Fruit fly (Drosophila melanogaster) whole organism, embryonic: ENCODE measurements around the gene CG9107.

ENCODE experiments used
- Adf1 ChIP-seq: fragments of 200-800 bp; sonication (Bioruptor generic); IDR thresholded peaks from 2 replicates; pipeline ENCODE4 v1.3.6; 2022; ENCODE audit warnings: missing biosample characterization, missing genetic modification characterization
- CG3163 ChIP-seq: fragments of 200-800 bp; sonication (Bioruptor generic); optimal IDR thresholded peaks from 3 replicates; lab custom pipeline; 2016; ENCODE audit warnings: missing biosample characterization, missing genetic modification characterization
- CG3838 ChIP-seq: fragments of 200-800 bp; sonication (Bioruptor generic); optimal IDR thresholded peaks from 3 replicates; lab custom pipeline; 2016; ENCODE audit warnings: missing biosample characterization, missing genetic modification characterization
- CG42726 ChIP-seq: fragments of 200-800 bp; sonication (Bioruptor generic); IDR thresholded peaks from 2 replicates; pipeline ENCODE4 v1.3.6; 2022; ENCODE audit warnings: missing biosample characterization, missing genetic modification characterization; ENCODE audit not compliant: partially characterized antibody
- CG5953 ChIP-seq: fragments of 200-800 bp; sonication (Bioruptor generic); IDR thresholded peaks from 2 replicates; pipeline ENCODE4 v1.3.6; 2022; ENCODE audit warnings: missing biosample characterization, missing genetic modification characterization
- CG8478 ChIP-seq: fragments of >200 bp; optimal IDR thresholded peaks from 2 replicates; lab custom pipeline; 2018
- D19A ChIP-seq: fragments of 200-800 bp; optimal IDR thresholded peaks from 3 replicates; lab custom pipeline; 2019; ENCODE audit warnings: missing biosample characterization, mild to moderate bottlenecking, missing genetic modification characterization, moderate library complexity
- Drgx ChIP-seq: fragments of 200-800 bp; sonication (Bioruptor generic); IDR thresholded peaks from 2 replicates; pipeline ENCODE4 v1.3.6; 2022; ENCODE audit warnings: missing biosample characterization, missing genetic modification characterization
- E2f1 ChIP-seq: fragments of 200-800 bp; sonication (Bioruptor generic); IDR thresholded peaks from 2 replicates; pipeline ENCODE4 v1.3.6; 2022; ENCODE audit warnings: missing biosample characterization, missing genetic modification characterization
- ERR ChIP-seq: fragments of 200-800 bp; sonication (Bioruptor generic); optimal IDR thresholded peaks from 2 replicates; lab custom pipeline; 2016; ENCODE audit warnings: missing biosample characterization, missing genetic modification characterization
- Fer2 ChIP-seq: fragments of 200-800 bp; sonication (Bioruptor generic); optimal IDR thresholded peaks from 2 replicates; lab custom pipeline; 2018; ENCODE audit warnings: missing biosample characterization, mild to moderate bottlenecking, missing genetic modification characterization, moderate library complexity
- GATAe ChIP-seq: fragments of 200-800 bp; sonication (Bioruptor generic); conservative IDR thresholded peaks from 2 replicates; pipeline ENCODE4 v1.3.6; 2022; ENCODE audit warnings: missing biosample characterization, missing genetic modification characterization
- HHEX ChIP-seq: fragments of 200-800 bp; sonication (Bioruptor generic); optimal IDR thresholded peaks from 3 replicates; lab custom pipeline; 2017; ENCODE audit warnings: missing biosample characterization, mild to moderate bottlenecking, missing genetic modification characterization, missing genetic modification reagents
- Jarid2 ChIP-seq: fragments of 200-800 bp; sonication (Bioruptor generic); optimal IDR thresholded peaks from 3 replicates; lab custom pipeline; 2017; ENCODE audit warnings: mild to moderate bottlenecking, missing biosample characterization, missing genetic modification reagents, missing genetic modification characterization
- Mad ChIP-seq: fragments of 200-800 bp; sonication (Bioruptor generic); optimal IDR thresholded peaks from 2 replicates; lab custom pipeline; 2016; ENCODE audit warnings: missing biosample characterization, missing genetic modification characterization
- Med ChIP-seq: fragments of 200-800 bp; sonication (Bioruptor generic); peaks from one replicate; lab custom pipeline; 2016; ENCODE audit warnings: missing biosample characterization, missing genetic modification characterization, mild to moderate bottlenecking, inconsistent platforms, moderate library complexity
- Myb ChIP-seq: fragments of 200-800 bp; sonication (Bioruptor generic); optimal IDR thresholded peaks from 2 replicates; lab custom pipeline; 2016; ENCODE audit warnings: missing biosample characterization, missing genetic modification characterization
- Neu2 ChIP-seq: fragments of 200-800 bp; sonication (Bioruptor generic); optimal IDR thresholded peaks from 3 replicates; lab custom pipeline; 2016; ENCODE audit warnings: missing biosample characterization, missing genetic modification characterization, borderline replicate concordance
- Nf-YB ChIP-seq: fragments of 200-800 bp; sonication (Bioruptor generic); optimal IDR thresholded peaks from 3 replicates; lab custom pipeline; 2019; ENCODE audit warnings: missing biosample characterization, mild to moderate bottlenecking, missing genetic modification characterization, moderate library complexity
- NfI ChIP-seq: fragments of 200-800 bp; sonication (Bioruptor generic); optimal IDR thresholded peaks from 3 replicates; lab custom pipeline; 2018; ENCODE audit warnings: missing biosample characterization, mild to moderate bottlenecking, missing genetic modification characterization, moderate library complexity
- ab ChIP-seq: fragments of 200-800 bp; sonication (Bioruptor generic); optimal IDR thresholded peaks from 2 replicates; lab custom pipeline; 2016; ENCODE audit warnings: missing biosample characterization, missing genetic modification characterization
- az2 ChIP-seq: fragments of 200-800 bp; sonication (Bioruptor generic); optimal IDR thresholded peaks from 3 replicates; lab custom pipeline; 2016; ENCODE audit warnings: missing biosample characterization, missing genetic modification characterization
- corto ChIP-seq: fragments of 200-800 bp; sonication (Bioruptor generic); optimal IDR thresholded peaks from 2 replicates; lab custom pipeline; 2016; ENCODE audit warnings: missing biosample characterization, mild to moderate bottlenecking, missing genetic modification characterization, moderate library complexity
- dimm ChIP-seq: fragments of 200-800 bp; sonication (Bioruptor generic); IDR thresholded peaks from 2 replicates; pipeline ENCODE4 v1.3.6; 2022; ENCODE audit warnings: missing biosample characterization, missing genetic modification characterization
- ewg ChIP-seq: fragments of 200-800 bp; sonication (Bioruptor generic); optimal IDR thresholded peaks from 3 replicates; lab custom pipeline; 2017; ENCODE audit warnings: mild to moderate bottlenecking, missing biosample characterization, missing genetic modification reagents, missing genetic modification characterization
- jing ChIP-seq: fragments of 200-800 bp; sonication (Bioruptor generic); optimal IDR thresholded peaks from 2 replicates; lab custom pipeline; 2018; ENCODE audit warnings: missing biosample characterization, mild to moderate bottlenecking, missing genetic modification characterization
- lab ChIP-seq: fragments of 200-800 bp; sonication (Bioruptor generic); optimal IDR thresholded peaks from 3 replicates; lab custom pipeline; 2017; ENCODE audit warnings: missing biosample characterization, missing genetic modification characterization, mild to moderate bottlenecking, moderate library complexity, missing genetic modification reagents
- lilli ChIP-seq: fragments of 200-800 bp; sonication (Bioruptor generic); optimal IDR thresholded peaks from 3 replicates; lab custom pipeline; 2016; ENCODE audit warnings: missing biosample characterization, missing genetic modification characterization
- lov ChIP-seq, 2 experiments: fragments of 200-800 bp in 1 of 2; fragments of >200 bp in 1 of 2; sonication (Bioruptor generic) in 1 of 2; IDR thresholded peaks in 1 of 2; optimal IDR thresholded peaks in 1 of 2; 2 replicates in 1 of 2; 3 replicates in 1 of 2; pipeline versions ENCODE4 v1.3.6 to Lab custom; 2017 to 2022; ENCODE audit warnings: missing biosample characterization in 1 of 2, missing genetic modification characterization in 1 of 2
- prd ChIP-seq, 3 experiments: fragments of >200 bp in 2 of 3; fragments of 200-800 bp in 1 of 3; sonication (Bioruptor generic) in 1 of 3; optimal IDR thresholded peaks in 2 of 3; IDR thresholded peaks in 1 of 3; 2 replicates in 2 of 3; 3 replicates in 1 of 3; pipeline versions ENCODE4 v1.3.6 to Lab custom; 2017 to 2022; ENCODE audit warnings: missing biosample characterization in 1 of 3, missing genetic modification characterization in 1 of 3
- psq ChIP-seq: fragments of 200-800 bp; sonication (Bioruptor generic); optimal IDR thresholded peaks from 2 replicates; lab custom pipeline; 2017; ENCODE audit warnings: missing biosample characterization, missing genetic modification characterization
- rib ChIP-seq: fragments of 200-800 bp; sonication (Bioruptor generic); IDR thresholded peaks from 2 replicates; pipeline ENCODE4 v1.3.6; 2022; ENCODE audit warnings: missing biosample characterization, missing genetic modification characterization
- row ChIP-seq: fragments of 200-800 bp; sonication (Bioruptor generic); IDR thresholded peaks from 3 replicates; pipeline ENCODE4 v1.3.6; 2022; ENCODE audit warnings: missing biosample characterization, missing genetic modification characterization
- salm ChIP-seq: fragments of 200-800 bp; sonication (Bioruptor generic); optimal IDR thresholded peaks from 2 replicates; lab custom pipeline; 2018; ENCODE audit warnings: missing biosample characterization, mild to moderate bottlenecking, missing genetic modification characterization
- scrt ChIP-seq: fragments of 200-800 bp; sonication (Bioruptor generic); optimal IDR thresholded peaks from 2 replicates; lab custom pipeline; 2018; ENCODE audit warnings: missing biosample characterization, mild to moderate bottlenecking, missing genetic modification characterization, moderate library complexity
- sens ChIP-seq: fragments of 200-800 bp; sonication (Bioruptor generic); peaks from one replicate; lab custom pipeline; 2016; ENCODE audit warnings: missing biosample characterization, missing genetic modification characterization
- vvl ChIP-seq: fragments of 200-800 bp; sonication (Bioruptor generic); IDR thresholded peaks from 2 replicates; pipeline ENCODE4 v1.3.6; 2022; ENCODE audit warnings: missing biosample characterization, missing genetic modification characterization
- wek ChIP-seq: fragments of 200-800 bp; sonication (Bioruptor generic); optimal IDR thresholded peaks from 3 replicates; lab custom pipeline; 2018; ENCODE audit warnings: missing biosample characterization, mild to moderate bottlenecking, missing genetic modification characterization, moderate library complexity

Gene CG9107

DNA sequence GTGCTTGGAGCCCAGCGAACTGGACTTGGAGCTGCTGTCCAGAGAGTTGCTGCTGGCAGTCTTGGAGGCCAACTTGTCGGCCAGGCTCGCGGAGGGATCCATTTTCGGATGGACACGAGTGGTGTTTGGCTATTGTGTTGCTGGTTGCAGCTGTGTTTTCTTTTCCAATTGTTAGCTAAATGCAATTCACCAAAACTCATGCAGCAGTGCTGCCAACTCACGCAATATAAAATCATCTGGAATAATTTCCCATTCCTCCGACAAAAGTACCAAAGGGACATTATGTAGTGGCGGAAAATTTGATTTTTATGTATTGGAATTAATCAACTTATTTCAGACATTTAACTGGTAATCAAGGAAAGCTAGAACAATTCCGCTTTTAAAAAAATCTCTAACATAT, 12.4 kb upstream of the CG9107 start, which contains the start of gene mtm (continued):
- TF ChIP-seq Fer2 (no peak), Myb (GFP tag; lab: Kevin White, UChicago) (no peak), psq (no peak), ab (GFP tag; lab: Kevin White, UChicago) (no peak), CG3163 (GFP tag; lab: Kevin White, UChicago) (no peak), dimm (GFP tag; lab: Robert Waterston, UW) (no peak), CG8478 (lab: Kevin White, UChicago) (no peak), ERR (GFP tag; lab: Kevin White, UChicago) (no peak), salm (tag; lab: Kevin White, UChicago) (no peak), rib (no peak)

DNA sequence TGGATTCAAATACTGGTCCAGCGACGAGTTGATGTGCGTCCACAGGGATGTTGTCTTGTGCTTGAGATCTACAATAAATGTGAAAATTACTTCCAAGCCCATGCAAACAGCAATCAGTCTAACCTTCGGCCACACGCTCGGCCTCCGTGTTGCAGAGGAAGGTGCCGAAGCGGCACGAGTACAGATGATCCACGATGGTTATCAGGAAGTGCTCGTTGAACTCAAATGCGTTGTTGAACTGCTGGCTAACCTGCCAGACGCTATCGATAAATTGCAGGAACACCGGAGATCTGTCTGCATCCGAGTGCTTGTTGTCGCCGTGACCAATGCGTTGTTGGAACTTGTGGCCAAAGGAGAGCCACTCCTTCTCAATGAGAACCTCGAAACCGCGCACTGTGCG, 10.8 kb upstream of the CG9107 start:
- TF ChIP-seq NfI (no peak), E2f1 (GFP tag; lab: Robert Waterston, UW) (no peak), vvl (no peak), Mad (GFP tag; lab: Kevin White, UChicago) (no peak), GATAe (GFP tag; lab: Robert Waterston, UW) (no peak), CG5953 (no peak), Adf1 (no peak)

DNA sequence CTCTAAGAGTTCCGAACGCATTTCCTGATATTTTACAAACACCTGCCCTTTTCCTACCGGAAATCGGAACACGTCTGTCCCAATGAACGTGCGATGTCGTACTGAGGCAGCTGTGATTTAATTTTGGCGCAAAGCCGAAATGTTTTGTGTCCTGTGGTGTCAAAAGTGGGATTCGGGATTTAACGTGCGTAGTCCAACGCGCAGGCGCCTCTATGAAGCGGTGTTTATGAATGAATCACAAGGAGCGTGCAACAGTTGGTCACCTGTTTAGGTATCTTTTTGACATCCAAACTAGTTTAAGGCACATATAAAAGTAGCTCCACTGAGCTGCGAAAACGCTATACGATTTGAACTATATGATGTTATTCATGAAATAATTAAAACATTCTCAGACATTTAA, 10.0 kb upstream of the CG9107 start, which contains the start of gene CG9109:
Gene CG9109 (minus strand): TSS at position 80 of the 400 bp plus-strand sequence.
- TF ChIP-seq scrt (peak; percentile 77), jing (GFP tag; lab: Kevin White, UChicago) (no peak), ewg (peak; percentile 55), wek (GFP tag; lab: Kevin White, UChicago) (no peak), CG42726 (GFP tag; lab: Robert Waterston, UW) (no peak), lilli (GFP tag; lab: Kevin White, UChicago) (no peak), corto (no peak), Neu2 (GFP tag; lab: Kevin White, UChicago) (no peak), lab (GFP tag; lab: Kevin White, UChicago) (no peak), HHEX (GFP tag; lab: Kevin White, UChicago) (no peak)

DNA sequence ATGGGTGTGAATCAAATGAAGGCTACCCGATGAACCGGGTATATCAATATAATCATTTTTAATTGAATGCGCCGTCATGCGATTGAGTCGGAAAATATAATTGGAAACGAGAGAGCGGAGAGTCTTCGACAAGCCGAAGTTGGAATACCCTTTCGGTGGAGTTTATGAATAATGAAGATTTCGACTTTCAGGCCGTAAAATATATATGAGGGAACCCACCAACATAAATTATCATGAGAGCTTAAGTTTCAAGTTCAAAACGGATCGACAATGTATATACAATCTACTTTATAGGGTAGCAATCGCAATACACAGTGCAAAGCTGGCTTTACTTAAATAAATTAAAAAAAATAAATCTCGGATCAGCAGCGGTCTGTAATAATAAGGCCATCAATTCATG, 7.5 kb upstream of the CG9107 start:
- no peak for TF ChIP-seq CG3838 (GFP tag; lab: Kevin White, UChicago)
- TF ChIP-seq D19A (tag; lab: Kevin White, UChicago): peak; percentile 67
- peak; percentile 3 for TF ChIP-seq Med (GFP tag; lab: Kevin White, UChicago)
- peak; percentile 42 for TF ChIP-seq sens (GFP tag; lab: Kevin White, UChicago)
- no peak for TF ChIP-seq Nf-YB (GFP tag; lab: Kevin White, UChicago)
- TF ChIP-seq prd (optimal IDR thresholded peaks at IDR 0.05; lab: Kevin White, UChicago): no peak
- 0 out of 3 replicates have a peak, but pooled peaks have one; percentile 15 for TF ChIP-seq prd (GFP tag; IDR thresholded peaks at IDR 0.05; lab: Robert Waterston, UW)
- no peak for TF ChIP-seq Jarid2
- TF ChIP-seq az2 (GFP tag; lab: Kevin White, UChicago): no peak
- TF ChIP-seq row (GFP tag; lab: Robert Waterston, UW): peak; percentile 34; the same call in 2 of the 3 replicates
- TF ChIP-seq lov (optimal IDR thresholded peaks at IDR 0.05; lab: Kevin White, UChicago): no peak
- TF ChIP-seq lov (GFP tag; IDR thresholded peaks at IDR 0.05; lab: Robert Waterston, UW): no peak
- peak; percentile 45; the same call in 1 of the 2 replicates for TF ChIP-seq Drgx
